Fruit fly (Drosophila melanogaster): ENCODE measurements around the gene CG6340.

DNA sequence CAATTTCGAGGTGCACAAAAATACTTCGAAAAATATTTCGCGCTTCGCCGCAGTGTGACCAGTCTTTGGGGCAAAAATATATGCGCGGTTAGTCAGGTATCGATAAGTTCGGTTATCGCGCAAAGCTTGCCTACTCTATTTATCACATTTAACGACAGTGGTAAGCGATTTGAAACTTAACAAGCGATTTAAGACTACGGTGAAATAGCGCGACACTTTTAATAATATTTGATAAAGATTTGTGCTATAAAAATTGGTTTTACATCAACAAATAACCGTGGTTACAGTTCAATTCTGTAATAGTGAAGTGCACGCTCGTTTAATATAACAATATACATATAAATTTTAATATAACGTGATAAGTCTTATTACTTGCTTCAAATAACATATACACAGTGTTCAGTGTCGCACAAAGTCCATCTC, 6.8 kb upstream of the CG6340 start, which contains the start of gene mh:
- TF ChIP-seq h (optimal IDR thresholded peaks at IDR 0.05) (no peak), Sin3A (optimal IDR thresholded peaks at IDR 0.05) (no peak), ttk (optimal IDR thresholded peaks at IDR 0.05) (no peak), insv (optimal IDR thresholded peaks at IDR 0.05) (no peak), psq (optimal IDR thresholded peaks at IDR 0.05) (no peak), Myc (optimal IDR thresholded peaks at IDR 0.05) (no peak)
